Worm (Caenorhabditis elegans): ENCODE results near the gene pdf-1.

The pdf-1 gene

ce11 chrIII:6955766-6956165 lies 43.5 kb upstream of the pdf-1 start:
- no peak for TF ChIP-seq ceh-100 (GFP tag; IDR thresholded peaks at IDR 0.05)

- TF ChIP-seq ceh-27 (GFP tag; optimal IDR thresholded peaks at IDR 0.05) (no peak), mel-28 (tag; optimal IDR thresholded peaks at IDR 0.05; ENCODE audit: borderline replicate concordance) (no peak)
Measured at ce11 chrIII:6953978-6954377, 41.7 kb upstream of the pdf-1 start.

- TF ChIP-seq F57C9.4 (tag; optimal IDR thresholded peaks at IDR 0.05) (no peak), ztf-28 (GFP tag; IDR thresholded peaks at IDR 0.05) (no peak), zfh-2 (GFP tag; conservative IDR thresholded peaks at IDR 0.05) (peak; percentile 51; the same call in 1 of the 2 replicates), hlh-26 (GFP tag; conservative IDR thresholded peaks at IDR 0.05) (no peak)
Measured at ce11 chrIII:6953373-6953772, 41.1 kb upstream of the pdf-1 start.

DNA sequence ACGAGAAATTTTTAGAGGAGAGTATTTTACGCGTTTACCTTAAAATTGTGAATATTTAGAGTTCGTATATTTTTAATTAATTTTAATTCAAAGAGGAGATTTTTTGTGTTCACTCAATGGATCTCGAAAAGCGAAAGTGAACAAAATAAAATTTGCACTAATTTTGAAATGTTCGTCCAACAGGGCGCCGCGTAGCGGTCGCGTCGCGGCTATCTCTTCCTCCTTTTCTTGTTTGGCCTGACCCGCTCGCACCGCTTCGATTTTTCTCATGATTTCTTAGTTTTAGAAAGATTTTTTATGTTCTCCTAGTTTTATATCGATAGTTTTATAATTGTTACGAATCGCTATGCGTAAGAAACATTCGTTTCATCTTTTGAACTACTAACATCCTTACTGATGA lies 39.2 kb upstream of the pdf-1 start:
- TF ChIP-seq let-607 (tag; optimal IDR thresholded peaks at IDR 0.05) (peak in 1 of 2 experiments; percentile 13), zim-3 (tag; optimal IDR thresholded peaks at IDR 0.05) (no peak), efl-1 (GFP tag; optimal IDR thresholded peaks at IDR 0.05) (no peak), snpc-4 (GFP tag; optimal IDR thresholded peaks at IDR 0.05) (no peak), snpc-4 (tag; optimal IDR thresholded peaks at IDR 0.05) (peak in 1 of 4 experiments; percentile 32), nfyb-1 (GFP tag; IDR thresholded peaks at IDR 0.05) (no peak), hmg-20 (GFP tag; IDR thresholded peaks at IDR 0.05) (no peak), cebp-1 (GFP tag; IDR thresholded peaks at IDR 0.05) (no peak), cebp-1 (tag; optimal IDR thresholded peaks at IDR 0.05) (peak; percentile 11), ztf-22 (GFP tag; optimal IDR thresholded peaks at IDR 0.05) (no peak)

DNA sequence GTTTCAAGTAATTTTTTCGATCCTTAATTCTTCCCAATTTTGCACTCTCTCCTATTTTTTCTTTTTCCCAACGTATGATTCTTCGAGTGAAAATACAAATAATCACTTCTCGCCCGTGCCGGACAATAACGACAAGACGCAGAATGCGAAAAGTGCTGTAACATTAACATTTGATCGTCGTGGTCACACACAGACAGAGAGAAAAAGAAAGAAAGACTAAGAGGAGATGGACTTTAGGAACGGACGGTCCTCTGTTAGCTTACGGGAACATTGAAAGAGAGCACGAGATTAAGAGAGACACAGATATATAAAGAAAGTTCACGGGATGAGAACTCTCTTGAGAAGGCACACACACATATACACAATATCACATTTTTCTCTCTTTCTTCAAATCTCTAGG lies 35.6 kb upstream of the pdf-1 start:
- TF ChIP-seq attf-3 (GFP tag; conservative IDR thresholded peaks at IDR 0.05) = peak; percentile 50
- peak; percentile 24 for TF ChIP-seq nhr-80 (tag; optimal IDR thresholded peaks at IDR 0.05)
- no peak for TF ChIP-seq tbp1 (GFP tag; optimal IDR thresholded peaks at IDR 0.05)
- no peak for TF ChIP-seq cebp-1 (GFP tag; IDR thresholded peaks at IDR 0.05)
- TF ChIP-seq cebp-1 (tag; optimal IDR thresholded peaks at IDR 0.05) = peak; percentile 17

ce11 chrIII:6946382-6946781 lies 34.1 kb upstream of the pdf-1 start, which contains the start of gene let-711:
TSS of gene let-711 (plus strand) at chrIII:6946718.
- TF ChIP-seq hsf-1 (GFP tag; IDR thresholded peaks at IDR 0.05) (0 out of 2 replicates have a peak, but pooled peaks have one; percentile 39), F33H1.4 (GFP tag; IDR thresholded peaks at IDR 0.05) (peak; percentile 62), snpc-3.4 (tag; optimal IDR thresholded peaks at IDR 0.05) (peak; percentile 7), gei-17 (GFP tag; optimal IDR thresholded peaks at IDR 0.05) (no peak), aptf-3 (GFP tag; IDR thresholded peaks at IDR 0.05) (no peak), madf-3 (GFP tag; IDR thresholded peaks at IDR 0.05) (0 out of 2 replicates have a peak, but pooled peaks have one; percentile 79), let-607 (tag; optimal IDR thresholded peaks at IDR 0.05) (no peak), ceh-91 (GFP tag; IDR thresholded peaks at IDR 0.05) (peak; percentile 78), dpl-1 (GFP tag; optimal IDR thresholded peaks at IDR 0.05) (peak; percentile 37), ama-1 (optimal IDR thresholded peaks at IDR 0.05) (no peak), ama-1 (GFP tag; optimal IDR thresholded peaks at IDR 0.05) (no peak), Y95B8A.8 (GFP tag; IDR thresholded peaks at IDR 0.05) (0 out of 2 replicates have a peak, but pooled peaks have one; percentile 7), repo-1 (tag; optimal IDR thresholded peaks at IDR 0.05) (no peak), ztf-26 (tag; optimal IDR thresholded peaks at IDR 0.05) (no peak), B0336.3 (GFP tag; IDR thresholded peaks at IDR 0.05) (no peak), xnd-1 (tag; optimal IDR thresholded peaks at IDR 0.05) (peak; percentile 60), ztf-28 (GFP tag; IDR thresholded peaks at IDR 0.05) (no peak), snpc-1.3 (tag; optimal IDR thresholded peaks at IDR 0.05; ENCODE audit: insufficient read depth) (no peak), madf-6 (GFP tag; IDR thresholded peaks at IDR 0.05) (peak; percentile 92), ekl-4 (GFP tag; IDR thresholded peaks at IDR 0.05) (0 out of 2 replicates have a peak, but pooled peaks have one; percentile 29), Y53G8AR.9 (GFP tag; conservative IDR thresholded peaks at IDR 0.05) (no peak), snpc-4 (GFP tag; optimal IDR thresholded peaks at IDR 0.05) (peak; percentile 22), snpc-4 (tag; optimal IDR thresholded peaks at IDR 0.05) (no peak), madf-8 (GFP tag; conservative IDR thresholded peaks at IDR 0.05) (peak; percentile 79), lsl-1 (GFP tag; optimal IDR thresholded peaks at IDR 0.05) (peak; percentile 48)

Data from whole organism, young adult.